Fruit fly (Drosophila melanogaster) whole organism, adult: ENCODE measurements around the gene CG31274.

ENCODE experiments used
- CG12768 ChIP-seq: fragments of 200-800 bp; sonication (Bioruptor generic); optimal IDR thresholded peaks from 2 replicates; lab custom pipeline; 2017; ENCODE audit warnings: missing biosample characterization, missing genetic modification characterization, mild to moderate bottlenecking, moderate library complexity, missing genetic modification reagents
- CG14711 ChIP-seq: fragments of 200-800 bp; sonication (Bioruptor generic); optimal IDR thresholded peaks from 2 replicates; lab custom pipeline; 2018; ENCODE audit warnings: missing biosample characterization, mild to moderate bottlenecking, missing genetic modification characterization, moderate library complexity
- CG33017 ChIP-seq: fragments of 200-800 bp; sonication (Bioruptor generic); optimal IDR thresholded peaks from 2 replicates; lab custom pipeline; 2018; ENCODE audit warnings: missing biosample characterization, mild to moderate bottlenecking, missing genetic modification characterization, moderate library complexity
- CG7045 ChIP-seq: fragments of 200-800 bp; sonication (Bioruptor generic); optimal IDR thresholded peaks from 2 replicates; lab custom pipeline; 2017; ENCODE audit warnings: missing biosample characterization, mild to moderate bottlenecking, missing genetic modification characterization
- CG7101 ChIP-seq: fragments of 200-800 bp; sonication (Bioruptor generic); optimal IDR thresholded peaks from 2 replicates; lab custom pipeline; 2018; ENCODE audit warnings: missing biosample characterization, mild to moderate bottlenecking, missing genetic modification characterization, moderate library complexity
- Mnt ChIP-seq: fragments of 200-800 bp; sonication (Bioruptor generic); optimal IDR thresholded peaks from 2 replicates; lab custom pipeline; 2016; ENCODE audit warnings: missing biosample characterization, mild to moderate bottlenecking, missing genetic modification characterization
- cic ChIP-seq: fragments of 200-800 bp; sonication (Bioruptor generic); optimal IDR thresholded peaks from 2 replicates; lab custom pipeline; 2017; ENCODE audit warnings: missing biosample characterization, mild to moderate bottlenecking, missing genetic modification characterization, moderate library complexity
- kay ChIP-seq: fragments of 200-800 bp; sonication (Bioruptor generic); peaks from one replicate; lab custom pipeline; 2016; ENCODE audit warnings: missing biosample characterization, missing genetic modification characterization, borderline replicate concordance
- tj ChIP-seq: fragments of 200-800 bp; sonication (Bioruptor generic); optimal IDR thresholded peaks from 3 replicates; lab custom pipeline; 2017; ENCODE audit warnings: missing biosample characterization, mild to moderate bottlenecking, missing genetic modification characterization, moderate library complexity

DNA sequence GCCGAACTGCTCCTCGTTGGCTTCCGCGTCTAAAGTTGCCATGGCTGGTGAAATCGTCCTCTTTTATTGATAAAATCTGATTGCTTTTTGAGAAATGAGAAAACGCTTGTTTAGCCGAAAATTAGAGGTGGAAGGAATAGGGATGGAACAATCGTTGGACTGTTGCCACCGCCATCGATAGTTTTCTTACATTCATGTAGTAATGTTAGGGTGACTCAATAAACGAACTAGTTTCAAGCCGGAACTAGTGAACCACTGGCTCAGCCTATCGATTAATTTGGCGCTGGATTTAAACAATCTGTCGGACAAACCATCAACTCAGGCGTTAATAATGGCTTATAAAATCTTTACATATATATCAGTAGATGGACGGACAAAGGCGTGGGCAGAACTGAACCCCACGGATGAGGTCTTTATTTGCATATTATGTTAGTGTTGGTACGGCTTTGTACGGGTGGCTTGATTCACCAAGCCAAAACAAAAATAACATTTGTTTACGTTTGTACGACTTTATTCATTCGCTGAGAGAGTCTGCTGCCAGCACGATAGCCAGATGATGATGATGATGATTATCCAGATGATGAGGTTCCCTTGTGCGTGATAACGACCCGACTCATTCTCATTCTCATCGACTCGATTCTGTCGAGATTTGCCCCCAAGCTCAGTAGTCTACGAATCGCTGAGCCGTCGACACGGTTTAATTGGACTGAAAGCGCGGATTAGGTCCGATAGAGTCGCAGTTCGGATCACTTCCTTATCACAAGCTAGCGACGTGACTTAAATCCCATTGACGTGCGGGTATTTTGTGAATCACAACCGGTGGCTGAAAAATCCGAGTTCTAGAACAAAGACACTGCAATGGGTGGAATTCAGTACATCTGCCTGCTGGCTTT, 9.6 kb downstream of the CG31274 start, which contains the start of the genes Sf3a1 and Irc:
- no peak for TF ChIP-seq CG33017 (tag; lab: Kevin White, UChicago)
- no peak for TF ChIP-seq CG14711 (tag; lab: Kevin White, UChicago)
- TF ChIP-seq CG12768 (GFP tag; lab: Kevin White, UChicago): peak; percentile 73
- TF ChIP-seq tj (GFP tag; lab: Kevin White, UChicago): no peak
- peak; percentile 94 for TF ChIP-seq kay
- TF ChIP-seq Mnt (GFP tag; lab: Kevin White, UChicago): peak; percentile 44
- peak; percentile 20 for TF ChIP-seq CG7101
- TF ChIP-seq CG7045 (GFP tag; lab: Kevin White, UChicago): no peak
- peak; percentile 87 for TF ChIP-seq cic
